Worm (Caenorhabditis elegans) whole organism, young adult: Measurements from ENCODE around the gene cyh-1.

Experiments used
- Y53G8AR.9 ChIP-seq: fragments of 200-800 bp; sonication (Bioruptor generic); conservative IDR thresholded peaks from 2 replicates; pipeline ENCODE4 v1.3.6; 2022; ENCODE audit warnings: missing genetic modification reagents, missing genetic modification characterization, missing compliant biosample characterization
- ama-1 ChIP-seq, 3 experiments: fragments of 150-350 bp in 1 of 3; sonication (generic microtip) in 2 of 3; optimal IDR thresholded peaks; 2 replicates each; lab custom pipeline; 2014 to 2018; ENCODE audit warnings: missing biosample characterization in 2 of 3, missing genetic modification characterization in 2 of 3, missing genetic modification reagents in 2 of 3

DNA sequence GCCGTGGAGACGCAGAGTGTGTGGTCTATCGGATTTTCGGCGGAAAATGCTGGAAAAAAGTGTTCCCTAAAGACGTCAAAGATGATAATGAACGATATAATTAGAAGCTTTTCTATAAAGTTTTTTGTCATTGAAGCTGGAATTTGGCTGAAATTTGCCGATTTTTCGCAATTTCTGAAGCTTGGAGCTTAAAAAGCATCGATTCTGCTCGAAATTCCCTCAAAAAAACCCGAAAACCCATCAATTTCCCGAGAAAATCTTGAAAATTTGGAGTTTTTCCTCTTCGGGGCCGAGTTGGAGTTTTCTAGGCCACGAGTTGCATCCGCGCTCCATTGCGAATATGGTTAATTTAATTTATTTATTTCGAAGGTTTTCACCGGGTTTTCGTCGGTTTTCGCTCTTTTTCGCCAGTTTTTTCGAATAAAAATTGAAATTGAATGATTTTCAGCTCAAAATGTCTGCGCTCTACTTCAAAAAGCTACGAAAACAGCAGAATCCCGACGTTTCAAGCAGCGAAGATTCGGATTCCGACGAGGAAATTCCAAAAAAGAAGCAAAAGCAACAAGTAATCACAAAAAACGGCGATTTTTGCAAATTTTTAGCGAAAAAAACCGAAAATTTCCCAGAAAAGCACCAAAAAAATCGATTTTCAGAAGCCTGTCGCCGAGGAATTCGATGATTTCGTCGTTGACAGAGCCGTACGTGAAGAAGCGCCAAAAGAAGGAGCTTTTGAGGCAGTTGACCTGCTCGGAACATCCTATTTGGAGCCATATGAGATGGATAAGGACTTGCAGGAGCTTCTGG, 2.1 kb upstream of the cyh-1 start, which contains the start of the genes col-71 and Y49F6B.2:
- TF ChIP-seq Y53G8AR.9 (GFP tag; lab: Robert Waterston, UW) (peak; percentile 65; the same call in 1 of the 2 replicates), ama-1 (optimal IDR thresholded peaks at IDR 0.05; lab: Kevin White, UChicago) (no peak), ama-1 (GFP tag; optimal IDR thresholded peaks at IDR 0.05; lab: Kevin White, UChicago) (no peak)
